Worm (Caenorhabditis elegans): ENCODE measurements around the gene ttr-8.

The ttr-8 gene

ce11 chrIII:7584131-7584646, 19.0 kb upstream of the ttr-8 start, which contains the start of gene cup-5:
cup-5 (plus strand) TSS chrIII:7584181.
- TF ChIP-seq sea-1 (GFP tag; conservative IDR thresholded peaks at IDR 0.05) (no peak), ets-7 (tag; optimal IDR thresholded peaks at IDR 0.05) (no peak), ceh-36 (tag; optimal IDR thresholded peaks at IDR 0.05) (no peak), hmg-4 (GFP tag; optimal IDR thresholded peaks at IDR 0.05) (no peak)

ce11 chrIII:7582885-7583284, 17.7 kb upstream of the ttr-8 start, which contains the start of gene R13A5.10:
R13A5.10 (minus strand) TSS chrIII:7582985.
- no peak for TF ChIP-seq pes-1 (GFP tag; IDR thresholded peaks at IDR 0.05)
- no peak for TF ChIP-seq flt-1 (GFP tag; IDR thresholded peaks at IDR 0.05)
- no peak for TF ChIP-seq hmbx-1 (tag; optimal IDR thresholded peaks at IDR 0.05)
- no peak for TF ChIP-seq hmg-4 (GFP tag; optimal IDR thresholded peaks at IDR 0.05)
- no peak for TF ChIP-seq hnd-1 (tag; optimal IDR thresholded peaks at IDR 0.05)
- no peak for TF ChIP-seq aly-1 (tag; optimal IDR thresholded peaks at IDR 0.05)
- no peak for TF ChIP-seq tbx-11 (GFP tag; IDR thresholded peaks at IDR 0.05)
- TF ChIP-seq ceh-36 (tag; optimal IDR thresholded peaks at IDR 0.05) = no peak
- no peak for TF ChIP-seq B0310.2 (tag; optimal IDR thresholded peaks at IDR 0.05)
- TF ChIP-seq ets-7 (tag; optimal IDR thresholded peaks at IDR 0.05) = no peak
- no peak for TF ChIP-seq F13C5.2 (tag; optimal IDR thresholded peaks at IDR 0.05)
- TF ChIP-seq tra-4 (tag; optimal IDR thresholded peaks at IDR 0.05) = no peak
- no peak for TF ChIP-seq ceh-13 (GFP tag; optimal IDR thresholded peaks at IDR 0.05)
- TF ChIP-seq tbx-37 (GFP tag; conservative IDR thresholded peaks at IDR 0.05) = no peak

ce11 chrIII:7580586-7580985, 15.4 kb upstream of the ttr-8 start:
- no peak for TF ChIP-seq tbx-11 (GFP tag; IDR thresholded peaks at IDR 0.05)
- TF ChIP-seq tra-4 (tag; optimal IDR thresholded peaks at IDR 0.05) = no peak
- TF ChIP-seq aly-1 (tag; optimal IDR thresholded peaks at IDR 0.05) = no peak
- TF ChIP-seq F13C5.2 (tag; optimal IDR thresholded peaks at IDR 0.05) = no peak
- TF ChIP-seq hmg-4 (GFP tag; optimal IDR thresholded peaks at IDR 0.05) = no peak
- no peak for TF ChIP-seq tbx-37 (GFP tag; conservative IDR thresholded peaks at IDR 0.05)
- no peak for TF ChIP-seq scrt-1 (GFP tag; IDR thresholded peaks at IDR 0.05)
- no peak for TF ChIP-seq hnd-1 (tag; optimal IDR thresholded peaks at IDR 0.05)
- TF ChIP-seq ceh-36 (tag; optimal IDR thresholded peaks at IDR 0.05) = no peak
- TF ChIP-seq flt-1 (GFP tag; IDR thresholded peaks at IDR 0.05) = no peak
- TF ChIP-seq ama-1 (optimal IDR thresholded peaks at IDR 0.05) = no peak
- TF ChIP-seq sea-1 (GFP tag; conservative IDR thresholded peaks at IDR 0.05) = no peak
- no peak for TF ChIP-seq pes-1 (GFP tag; IDR thresholded peaks at IDR 0.05)
- TF ChIP-seq ceh-13 (GFP tag; optimal IDR thresholded peaks at IDR 0.05) = no peak
- TF ChIP-seq B0310.2 (tag; optimal IDR thresholded peaks at IDR 0.05) = no peak
- no peak for TF ChIP-seq hmbx-1 (tag; optimal IDR thresholded peaks at IDR 0.05)
- TF ChIP-seq ets-7 (tag; optimal IDR thresholded peaks at IDR 0.05) = no peak

DNA sequence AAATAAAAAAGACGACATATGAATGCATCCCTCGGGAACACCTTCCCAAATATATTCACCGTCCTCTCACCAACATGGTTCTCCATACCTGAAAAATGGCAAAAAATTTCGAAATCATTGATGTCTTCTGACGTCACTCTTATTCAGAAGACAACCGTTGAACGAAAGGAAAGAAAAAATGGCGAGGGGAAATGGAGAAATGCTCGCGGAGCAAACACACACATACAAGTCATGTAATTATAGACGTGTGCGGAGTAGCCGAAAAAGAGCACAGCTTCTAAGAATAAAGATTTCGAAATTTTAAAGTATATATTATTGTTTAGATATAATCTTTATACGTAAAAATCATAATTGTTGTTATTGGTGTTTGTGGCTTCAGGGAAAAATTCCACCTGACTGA, 14.2 kb upstream of the ttr-8 start, which contains the start of gene mfsd-6:
mfsd-6 (minus strand) TSS at position 88 of the 400 bp plus-strand sequence.
- TF ChIP-seq B0310.2 (tag; optimal IDR thresholded peaks at IDR 0.05) (no peak), aly-1 (tag; optimal IDR thresholded peaks at IDR 0.05) (no peak), F13C5.2 (tag; optimal IDR thresholded peaks at IDR 0.05) (no peak)

- TF ChIP-seq hmbx-1 (tag; optimal IDR thresholded peaks at IDR 0.05) = no peak
- TF ChIP-seq F13C5.2 (tag; optimal IDR thresholded peaks at IDR 0.05) = peak; percentile 71
Measured at ce11 chrIII:7572781-7573400, 7.7 kb upstream of the ttr-8 start, which contains the start of the genes rpl-9 and lpd-7. rpl-9 (minus strand) TSS chrIII:7572831. lpd-7 (plus strand) TSS chrIII:7573350.

DNA sequence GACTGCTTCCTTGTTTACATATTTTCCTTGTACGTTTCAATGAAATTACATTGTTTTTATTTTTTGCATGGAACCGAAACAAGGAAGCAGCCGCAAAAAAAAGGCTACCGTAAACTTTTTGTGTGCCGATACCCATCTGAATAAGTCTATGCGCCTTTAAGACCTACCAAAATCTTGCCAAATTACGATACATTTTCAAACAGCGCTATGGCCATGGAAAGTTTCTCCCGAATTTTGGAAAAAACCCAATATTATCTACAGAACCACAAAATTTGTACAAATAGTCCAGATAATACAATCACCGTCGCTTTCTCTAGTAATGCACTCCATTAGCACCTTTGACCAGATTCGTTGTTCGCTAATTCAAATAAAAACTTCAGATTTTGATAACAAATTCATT, 6.6 kb upstream of the ttr-8 start:
- no peak for TF ChIP-seq tbx-37 (GFP tag; conservative IDR thresholded peaks at IDR 0.05)
- TF ChIP-seq hmg-4 (GFP tag; optimal IDR thresholded peaks at IDR 0.05) = no peak
- no peak for TF ChIP-seq tbx-11 (GFP tag; IDR thresholded peaks at IDR 0.05)
- no peak for TF ChIP-seq hmbx-1 (tag; optimal IDR thresholded peaks at IDR 0.05)
- TF ChIP-seq tra-4 (tag; optimal IDR thresholded peaks at IDR 0.05) = no peak
- no peak for TF ChIP-seq sea-1 (GFP tag; conservative IDR thresholded peaks at IDR 0.05)
- TF ChIP-seq F13C5.2 (tag; optimal IDR thresholded peaks at IDR 0.05) = no peak

ce11 chrIII:7570083-7570695, 5.0 kb upstream of the ttr-8 start, which contains the start of gene R13A5.7:
R13A5.7 (minus strand) TSS chrIII:7570133.
- TF ChIP-seq hmg-4 (GFP tag; optimal IDR thresholded peaks at IDR 0.05) = peak; percentile 74
- TF ChIP-seq aly-1 (tag; optimal IDR thresholded peaks at IDR 0.05) = peak; percentile 10
- TF ChIP-seq scrt-1 (GFP tag; IDR thresholded peaks at IDR 0.05) = 0 out of 2 replicates have a peak, but pooled peaks have one; percentile 10
- no peak for TF ChIP-seq sea-1 (GFP tag; conservative IDR thresholded peaks at IDR 0.05)

DNA sequence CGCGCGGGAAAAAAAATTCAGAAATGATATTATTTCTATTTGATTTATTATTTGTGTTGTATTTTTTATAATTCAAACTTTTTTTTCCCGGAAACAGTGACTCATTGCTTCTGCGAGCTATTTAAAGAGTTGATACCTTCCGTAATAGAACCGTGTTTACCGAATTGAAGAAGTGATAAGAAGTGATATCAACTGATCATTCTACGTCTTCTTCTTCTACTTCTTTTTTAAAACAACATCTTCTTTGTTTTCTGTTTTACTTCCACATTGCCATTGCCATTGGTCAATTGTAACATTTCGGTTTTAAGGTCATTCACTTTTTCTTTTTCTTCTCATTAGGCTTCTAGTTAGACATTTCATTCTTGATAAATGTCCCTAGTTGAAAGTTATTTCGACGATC, 951 bp upstream of the ttr-8 start, which contains the start of gene ttr-32:
ttr-32 (plus strand) TSS at position 314 of the 400 bp plus-strand sequence.
- TF ChIP-seq scrt-1 (GFP tag; IDR thresholded peaks at IDR 0.05) (no peak), hmbx-1 (tag; optimal IDR thresholded peaks at IDR 0.05) (no peak), F13C5.2 (tag; optimal IDR thresholded peaks at IDR 0.05) (no peak), flt-1 (GFP tag; IDR thresholded peaks at IDR 0.05) (no peak), ceh-36 (tag; optimal IDR thresholded peaks at IDR 0.05) (no peak), sea-1 (GFP tag; conservative IDR thresholded peaks at IDR 0.05) (no peak), ceh-13 (GFP tag; optimal IDR thresholded peaks at IDR 0.05) (no peak), hmg-4 (GFP tag; optimal IDR thresholded peaks at IDR 0.05) (no peak), hnd-1 (tag; optimal IDR thresholded peaks at IDR 0.05) (no peak), B0310.2 (tag; optimal IDR thresholded peaks at IDR 0.05) (no peak), pes-1 (GFP tag; IDR thresholded peaks at IDR 0.05) (no peak), ama-1 (optimal IDR thresholded peaks at IDR 0.05) (no peak), tra-4 (tag; optimal IDR thresholded peaks at IDR 0.05) (no peak), tbx-37 (GFP tag; conservative IDR thresholded peaks at IDR 0.05) (no peak)
